Worm (Caenorhabditis elegans) whole organism, L2 larva: Measurements from ENCODE around the gene moc-6.

Experiments used
- fos-1 ChIP-seq: fragments of 150-350 bp; optimal IDR thresholded peaks from 2 replicates; lab custom pipeline; 2014; ENCODE audit warnings: missing biosample characterization, missing genetic modification characterization
- unc-39 ChIP-seq: fragments of 150-350 bp; optimal IDR thresholded peaks from 2 replicates; lab custom pipeline; 2014; ENCODE audit warnings: missing biosample characterization, missing genetic modification characterization
- ztf-11 ChIP-seq: sonication (generic microtip); optimal IDR thresholded peaks from 2 replicates; lab custom pipeline; 2017; ENCODE audit warnings: missing biosample characterization, missing genetic modification characterization

DNA sequence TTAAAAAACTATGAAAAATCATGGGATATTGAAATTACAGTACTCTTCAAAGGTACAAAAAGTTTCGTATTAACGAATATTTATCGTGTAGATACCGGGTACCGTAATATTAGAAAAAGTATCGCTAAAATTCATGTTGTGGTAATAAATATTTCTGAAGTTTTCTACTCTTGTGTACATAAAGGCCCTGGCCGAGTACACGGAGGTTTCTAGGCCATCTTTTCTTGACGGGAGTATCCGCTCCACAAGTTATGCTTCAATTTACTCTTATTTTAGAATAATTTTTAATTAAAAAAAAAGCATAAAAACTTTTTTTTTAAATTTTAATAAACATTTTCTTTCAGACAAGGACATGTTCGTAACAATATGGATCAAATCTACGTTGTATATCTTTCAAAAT, 37.4 kb downstream of the moc-6 start:
- no peak for TF ChIP-seq unc-39 (tag; lab: Kevin White, UChicago)
- TF ChIP-seq fos-1 (tag; lab: Kevin White, UChicago) = no peak
- TF ChIP-seq ztf-11 (tag; lab: Kevin White, UChicago) = no peak
